Fruit fly (Drosophila melanogaster): ENCODE results near the gene Nlp.

Nlp gene

dm6 chr3R:29993134-29993533 is 11.5 kb upstream of the Nlp start, which contains the start of gene Acph-1 (continued):
- TF ChIP-seq CG16813 (GFP tag; IDR thresholded peaks at IDR 0.05; ENCODE audit: partially characterized antibody) (0 out of 3 replicates have a peak, but pooled peaks have one; percentile 24), Rfx (GFP tag; IDR thresholded peaks at IDR 0.05) (no peak), CG15514 (GFP tag; optimal IDR thresholded peaks at IDR 0.05) (peak; percentile 86), BEAF-32 (GFP tag; optimal IDR thresholded peaks at IDR 0.05) (peak; percentile 17), CG8290 (GFP tag; optimal IDR thresholded peaks at IDR 0.05) (no peak), CG8290 (tag; optimal IDR thresholded peaks at IDR 0.05) (no peak), Ets65A (GFP tag) (no peak), Elba2 (GFP tag; optimal IDR thresholded peaks at IDR 0.05) (no peak), bigmax (GFP tag; optimal IDR thresholded peaks at IDR 0.05) (peak; percentile 32), gfzf (GFP tag; optimal IDR thresholded peaks at IDR 0.05) (peak; percentile 4), ranshi (GFP tag; IDR thresholded peaks at IDR 0.05) (no peak), Sry-δ (GFP tag; optimal IDR thresholded peaks at IDR 0.05) (peak; percentile 46), Fer3 (tag; optimal IDR thresholded peaks at IDR 0.05) (no peak), CG13894 (tag; optimal IDR thresholded peaks at IDR 0.05) (peak; percentile 55), CG1603 (tag; optimal IDR thresholded peaks at IDR 0.05) (no peak), corto (GFP tag; optimal IDR thresholded peaks at IDR 0.05) (no peak), CG2116 (GFP tag; optimal IDR thresholded peaks at IDR 0.05) (peak; percentile 98), E2f2 (GFP tag; IDR thresholded peaks at IDR 0.05) (peak; percentile 86), Ptx1 (GFP tag; IDR thresholded peaks at IDR 0.05) (no peak), CG17186 (GFP tag; optimal IDR thresholded peaks at IDR 0.05) (no peak), CG10431 (GFP tag; optimal IDR thresholded peaks at IDR 0.05) (no peak), Mrtf (GFP tag; IDR thresholded peaks at IDR 0.05) (no peak), CG7745 (tag; optimal IDR thresholded peaks at IDR 0.05) (no peak), CG6272 (GFP tag; IDR thresholded peaks at IDR 0.05) (no peak), Med (GFP tag) (peak; percentile 62), zf30C (GFP tag; optimal IDR thresholded peaks at IDR 0.05) (no peak), MESR4 (GFP tag; optimal IDR thresholded peaks at IDR 0.05) (peak; percentile 62), CG12659 (GFP tag; optimal IDR thresholded peaks at IDR 0.05) (no peak), CG13123 (GFP tag; optimal IDR thresholded peaks at IDR 0.05) (no peak), eve (GFP tag; optimal IDR thresholded peaks at IDR 0.05) (no peak), kay (GFP tag; optimal IDR thresholded peaks at IDR 0.05) (no peak), Fer1 (GFP tag; optimal IDR thresholded peaks at IDR 0.05) (peak; percentile 24), Hand (GFP tag; optimal IDR thresholded peaks at IDR 0.05) (no peak), CG34224 (GFP tag; IDR thresholded peaks at IDR 0.05; ENCODE audit: partially characterized antibody) (0 out of 3 replicates have a peak, but pooled peaks have one; percentile 40), HLH4C (GFP tag; IDR thresholded peaks at IDR 0.05; ENCODE audit: partially characterized antibody) (peak; percentile 45; the same call in 1 of the 3 replicates), CG13287 (GFP tag; IDR thresholded peaks at IDR 0.05; ENCODE audit: partially characterized antibody) (peak; percentile 36; the same call in 1 of the 2 replicates), Dll (GFP tag; IDR thresholded peaks at IDR 0.05; ENCODE audit: partially characterized antibody) (0 out of 4 replicates have a peak, but pooled peaks have one; percentile 32), h (optimal IDR thresholded peaks at IDR 0.05) (no peak), CG9817 (tag; optimal IDR thresholded peaks at IDR 0.05) (no peak), CG3065 (GFP tag; optimal IDR thresholded peaks at IDR 0.05) (no peak), B-H1 (GFP tag; IDR thresholded peaks at IDR 0.05) (no peak), CG10321 (GFP tag; IDR thresholded peaks at IDR 0.05) (no peak), CG31224 (GFP tag; IDR thresholded peaks at IDR 0.05) (no peak), MBD-R2 (GFP tag; IDR thresholded peaks at IDR 0.05) (peak; percentile 41), toy (GFP tag; IDR thresholded peaks at IDR 0.05) (no peak), lilli (GFP tag; optimal IDR thresholded peaks at IDR 0.05) (no peak), gce (GFP tag; IDR thresholded peaks at IDR 0.05) (no peak), crp (GFP tag; optimal IDR thresholded peaks at IDR 0.05) (peak in 1 of 2 experiments; percentile 21), D19A (tag; optimal IDR thresholded peaks at IDR 0.05) (no peak), Dp (GFP tag; optimal IDR thresholded peaks at IDR 0.05) (peak; percentile 82), Pdp1 (GFP tag; optimal IDR thresholded peaks at IDR 0.05) (peak in 1 of 2 experiments; percentile 52)

Measured in whole organism, embryonic.